Worm (Caenorhabditis elegans): ENCODE data around the gene hrg-7.

DNA sequence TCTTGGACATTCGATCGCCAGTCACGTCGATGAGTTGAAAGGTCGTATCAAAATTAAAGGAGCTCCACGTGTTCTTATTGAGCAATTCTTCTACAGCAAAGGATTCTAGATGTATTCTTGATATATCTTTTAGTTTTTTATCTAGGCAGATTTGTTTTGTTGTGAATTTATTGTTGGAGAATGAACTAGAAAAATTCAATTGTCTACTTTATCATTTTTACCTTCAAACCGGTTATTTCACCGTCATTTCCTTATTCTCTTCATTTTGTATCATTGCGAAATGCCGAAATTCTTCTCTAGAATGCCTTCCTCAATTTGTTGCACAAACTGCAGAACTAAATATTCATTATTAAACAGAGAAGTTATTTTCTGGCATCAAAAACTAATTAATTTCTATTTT, 12.6 kb upstream of the hrg-7 start, which contains the start of gene R11D1.10:
- TF ChIP-seq flt-1 (GFP tag; IDR thresholded peaks at IDR 0.05) (no peak), B0310.2 (tag; optimal IDR thresholded peaks at IDR 0.05) (no peak)
